Worm (Caenorhabditis elegans): ENCODE data around the gene unc-77.
A peak's percentile ranks its signal among the peaks of the same experiment; 100 is the strongest.

unc-77 gene

DNA sequence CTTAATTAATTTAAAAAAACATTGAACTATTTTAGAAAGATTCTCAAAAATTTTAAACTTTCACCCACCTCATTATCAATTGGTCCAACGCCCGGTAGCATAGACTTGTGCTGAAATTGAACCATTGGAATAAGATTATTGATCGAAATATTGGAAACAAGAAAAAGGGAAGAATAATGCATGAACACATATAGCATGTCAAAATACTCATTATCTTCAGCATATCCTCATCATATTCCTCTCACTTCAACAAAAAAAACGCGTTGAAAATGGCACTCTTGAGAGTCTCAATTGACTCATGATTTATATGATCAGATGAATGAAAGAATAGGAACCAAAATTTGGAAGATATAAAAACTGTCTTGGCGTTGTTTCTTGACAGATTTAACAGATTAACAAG is at the start of gene unc-77:
unc-77 (minus strand) TSS at position 101 of the 400 bp plus-strand sequence.
- TF ChIP-seq nhr-237 (tag; optimal IDR thresholded peaks at IDR 0.05) (no peak), fos-1 (tag; optimal IDR thresholded peaks at IDR 0.05) (no peak), mab-5 (tag; optimal IDR thresholded peaks at IDR 0.05) (no peak), ama-1 (optimal IDR thresholded peaks at IDR 0.05) (no peak), nhr-129 (tag; optimal IDR thresholded peaks at IDR 0.05) (no peak), ztf-11 (tag; optimal IDR thresholded peaks at IDR 0.05) (no peak), dmd-4 (tag; optimal IDR thresholded peaks at IDR 0.05) (no peak)

DNA sequence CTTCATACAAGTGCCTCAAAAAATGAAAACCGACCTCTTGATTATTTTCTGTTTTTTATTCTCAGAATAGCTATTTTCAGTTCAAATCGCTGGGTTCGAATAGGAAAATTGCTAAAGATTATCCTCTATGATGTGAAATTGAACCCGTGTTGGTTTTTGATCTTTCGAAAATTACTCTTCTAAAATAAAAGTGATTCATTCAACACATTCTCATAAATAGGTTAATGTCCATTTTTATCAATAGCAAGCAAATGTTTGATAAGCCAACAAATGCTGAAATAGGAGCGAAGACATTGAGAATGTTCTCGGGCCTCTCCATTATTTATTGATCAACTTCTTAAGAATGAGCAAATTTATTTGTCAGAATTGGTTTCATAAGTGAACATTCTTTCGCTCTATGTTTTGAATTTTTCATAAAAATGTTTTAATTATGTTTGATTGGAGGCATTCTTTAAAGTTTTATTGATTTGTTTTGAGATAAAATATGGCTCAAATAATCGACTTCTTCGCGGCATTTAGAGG is 49.2 kb upstream of the unc-77 start, which contains the start of gene F58F9.3:
F58F9.3 (plus strand) TSS at position 472 of the 522 bp plus-strand sequence.
- TF ChIP-seq nhr-23 (tag; optimal IDR thresholded peaks at IDR 0.05) (no peak), F13H6.1 (tag; optimal IDR thresholded peaks at IDR 0.05) (no peak), elt-3 (tag; optimal IDR thresholded peaks at IDR 0.05) (no peak), nhr-11 (tag; optimal IDR thresholded peaks at IDR 0.05) (no peak), ceh-16 (tag; optimal IDR thresholded peaks at IDR 0.05) (no peak), C34F6.9 (tag; optimal IDR thresholded peaks at IDR 0.05) (no peak), R02D3.7 (tag; optimal IDR thresholded peaks at IDR 0.05) (no peak), crh-2 (tag; optimal IDR thresholded peaks at IDR 0.05) (peak; percentile 3), nhr-12 (tag; optimal IDR thresholded peaks at IDR 0.05) (no peak), sma-3 (GFP tag; optimal IDR thresholded peaks at IDR 0.05) (no peak), nhr-10 (tag; optimal IDR thresholded peaks at IDR 0.05) (no peak), nhr-237 (tag; optimal IDR thresholded peaks at IDR 0.05) (no peak), unc-55 (GFP tag; optimal IDR thresholded peaks at IDR 0.05) (no peak), nhr-6 (tag; optimal IDR thresholded peaks at IDR 0.05) (no peak), fos-1 (tag; optimal IDR thresholded peaks at IDR 0.05) (peak; percentile 89), unc-62 (GFP tag; optimal IDR thresholded peaks at IDR 0.05) (no peak)

DNA sequence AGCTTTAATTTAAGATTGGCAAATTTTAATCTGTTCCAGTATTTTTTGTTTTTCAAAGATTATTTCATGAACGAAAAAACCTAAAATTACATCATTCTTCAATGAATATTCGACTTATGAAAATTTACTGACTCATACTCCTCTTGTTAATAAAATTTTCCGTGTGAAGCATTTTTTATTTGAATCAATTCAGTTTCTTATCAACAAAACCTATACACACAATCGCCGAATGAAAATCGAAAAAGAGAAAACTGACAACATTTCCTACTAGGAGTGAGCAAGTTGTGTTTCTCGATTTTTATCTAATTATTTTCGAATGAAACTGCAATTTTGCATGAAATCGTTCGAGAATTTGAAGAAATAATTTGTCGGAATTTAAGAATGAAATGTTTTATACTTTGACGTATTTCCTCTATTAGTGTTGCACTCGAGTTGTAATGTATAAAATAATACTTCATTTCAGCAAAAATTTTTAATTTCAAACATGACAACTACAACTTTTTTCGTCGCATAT is 47.0 kb upstream of the unc-77 start, which contains the start of gene F58F9.4:
F58F9.4 (plus strand) TSS at position 464 of the 514 bp plus-strand sequence.
- TF ChIP-seq lin-11 (tag; optimal IDR thresholded peaks at IDR 0.05) (no peak), nhr-21 (tag; optimal IDR thresholded peaks at IDR 0.05) (no peak), fos-1 (tag; optimal IDR thresholded peaks at IDR 0.05) (peak; percentile 93), mab-5 (tag; optimal IDR thresholded peaks at IDR 0.05) (no peak)

DNA sequence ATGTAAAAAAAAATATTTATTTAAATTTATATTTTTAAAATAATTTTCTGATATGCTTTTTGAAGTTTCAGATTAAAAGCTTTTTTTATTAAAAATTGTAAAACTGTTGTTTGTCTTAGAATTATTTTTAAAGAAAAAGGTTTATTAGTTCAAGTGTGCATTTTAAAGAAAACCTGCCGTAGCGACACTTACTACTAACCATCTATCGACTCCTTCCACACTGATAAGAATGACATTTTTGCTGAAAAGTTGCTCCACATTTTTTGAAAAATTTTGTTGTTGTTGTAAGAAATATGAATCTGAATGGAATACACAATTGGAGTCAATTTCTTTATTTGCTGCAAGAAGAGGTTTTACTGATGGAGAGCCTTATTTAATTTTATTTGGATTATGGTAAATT is 44.3 kb upstream of the unc-77 start, which contains the start of gene C49A9.1:
C49A9.1 (plus strand) TSS at position 217 of the 400 bp plus-strand sequence.
- TF ChIP-seq nhr-129 (tag; optimal IDR thresholded peaks at IDR 0.05) (no peak), aly-2 (tag; optimal IDR thresholded peaks at IDR 0.05) (no peak), fos-1 (tag; optimal IDR thresholded peaks at IDR 0.05) (peak; percentile 72), lin-13 (GFP tag; optimal IDR thresholded peaks at IDR 0.05) (no peak)

DNA sequence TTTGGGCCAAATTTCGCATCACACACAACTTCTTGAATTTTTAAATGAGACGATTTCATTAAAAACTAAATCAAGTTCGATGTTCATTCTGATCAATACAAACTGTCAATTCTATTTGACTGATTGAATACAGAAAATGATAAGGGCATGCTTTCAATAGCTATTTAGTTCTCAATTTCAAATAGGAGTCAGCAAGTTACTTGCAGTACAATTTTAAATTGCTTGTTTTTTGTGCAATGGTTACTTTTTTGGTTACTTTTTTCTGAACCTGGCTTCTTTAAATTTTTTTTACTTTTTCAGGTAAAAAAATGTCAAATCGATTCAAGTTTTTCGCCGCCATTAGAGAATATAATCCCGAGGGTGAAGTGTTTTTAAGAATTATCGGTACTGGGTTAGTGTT is 41.5 kb upstream of the unc-77 start, which contains the start of gene C49A9.2:
C49A9.2 (plus strand) TSS at position 301 of the 400 bp plus-strand sequence.
- no peak for TF ChIP-seq nhr-10 (tag; optimal IDR thresholded peaks at IDR 0.05)
- no peak for TF ChIP-seq snpc-4 (tag; optimal IDR thresholded peaks at IDR 0.05)
- TF ChIP-seq lin-39 (tag; optimal IDR thresholded peaks at IDR 0.05): no peak
- no peak for TF ChIP-seq elt-1 (tag; optimal IDR thresholded peaks at IDR 0.05)
- TF ChIP-seq ZK546.5 (tag; optimal IDR thresholded peaks at IDR 0.05): no peak
- TF ChIP-seq F13H6.1 (tag; optimal IDR thresholded peaks at IDR 0.05): no peak
- TF ChIP-seq nhr-77 (tag; optimal IDR thresholded peaks at IDR 0.05): no peak
- no peak for TF ChIP-seq alr-1 (tag; optimal IDR thresholded peaks at IDR 0.05)
- TF ChIP-seq ztf-11 (tag; optimal IDR thresholded peaks at IDR 0.05): no peak
- no peak for TF ChIP-seq nhr-21 (tag; optimal IDR thresholded peaks at IDR 0.05)
- TF ChIP-seq unc-62 (GFP tag; optimal IDR thresholded peaks at IDR 0.05): no peak
- TF ChIP-seq lin-11 (tag; optimal IDR thresholded peaks at IDR 0.05): no peak
- TF ChIP-seq ceh-82 (tag; optimal IDR thresholded peaks at IDR 0.05): no peak
- TF ChIP-seq lin-13 (GFP tag; optimal IDR thresholded peaks at IDR 0.05): no peak
- no peak for TF ChIP-seq nhr-129 (tag; optimal IDR thresholded peaks at IDR 0.05)
- no peak for TF ChIP-seq Y55F3AM.14 (GFP tag; optimal IDR thresholded peaks at IDR 0.05)
- no peak for TF ChIP-seq zag-1 (tag; optimal IDR thresholded peaks at IDR 0.05)

All from whole organism, L2 larva.